Worm (Caenorhabditis elegans) whole organism, dauer: Measurements from ENCODE around the gene C25D7.9.
"Not testable (repeated sequence)": the region's sequence is repeated elsewhere in the genome, so short reads cannot be mapped to it uniquely, and the experiment has no call there.

ENCODE experiments used
- unc-62 ChIP-seq: sonication (generic microtip); optimal IDR thresholded peaks from 2 replicates; lab custom pipeline; 2017; ENCODE audit warnings: missing biosample characterization, missing genetic modification reagents, missing genetic modification characterization

C25D7.9 gene

ce11 chrV:15065068-15065744 is at the start of gene C25D7.9:
C25D7.9 (plus strand) TSS chrV:15065135.
- no peak for TF ChIP-seq unc-62

ce11 chrV:15015799-15016198 is 49.1 kb upstream of the C25D7.9 start:
- TF ChIP-seq unc-62 = no peak

- no peak for TF ChIP-seq unc-62
Observed at ce11 chrV:15016795-15017429, 48.0 kb upstream of the C25D7.9 start.

ce11 chrV:15020229-15020628 is 44.7 kb upstream of the C25D7.9 start, which contains the start of gene F14H8.2:
F14H8.2 (minus strand) TSS chrV:15020329.
- no peak for TF ChIP-seq unc-62

- no peak for TF ChIP-seq unc-62
Observed at ce11 chrV:15020732-15021131, 44.2 kb upstream of the C25D7.9 start, which contains the start of gene F14H8.5. F14H8.5 (plus strand) TSS chrV:15021032.

ce11 chrV:15023544-15023943 is 41.4 kb upstream of the C25D7.9 start, which contains the start of gene F14H8.4:
F14H8.4 (plus strand) TSS chrV:15023844.
- TF ChIP-seq unc-62 = no peak

ce11 chrV:15028896-15029519 is 35.9 kb upstream of the C25D7.9 start, which contains the start of gene F14H8.8:
F14H8.8 (plus strand) TSS chrV:15029469.
- TF ChIP-seq unc-62 = no peak

- not testable (repeated sequence) for TF ChIP-seq unc-62
Observed at ce11 chrV:15031373-15031772, 33.6 kb upstream of the C25D7.9 start, which contains the start of gene cng-1. cng-1 (minus strand) TSS chrV:15031473.

- TF ChIP-seq unc-62 = not testable (repeated sequence)
Observed at ce11 chrV:15036769-15037168, 28.2 kb upstream of the C25D7.9 start, which contains the start of gene melo-3. melo-3 (minus strand) TSS chrV:15036869.

ce11 chrV:15048107-15048506 is 16.8 kb upstream of the C25D7.9 start, which contains the start of gene sdc-3:
sdc-3 (minus strand) TSS chrV:15048207.
- no peak for TF ChIP-seq unc-62

- no peak for TF ChIP-seq unc-62
Observed at ce11 chrV:15051720-15052119, 13.2 kb upstream of the C25D7.9 start.

- TF ChIP-seq unc-62 = no peak
Observed at ce11 chrV:15052368-15052767, 12.6 kb upstream of the C25D7.9 start, which contains the start of the genes fbxa-82 and C25D7.5. fbxa-82 (minus strand) TSS chrV:15052530. C25D7.5 (plus strand) TSS chrV:15052650.

- no peak for TF ChIP-seq unc-62
Observed at ce11 chrV:15054733-15055132, 10.2 kb upstream of the C25D7.9 start.

- TF ChIP-seq unc-62 = no peak
Observed at ce11 chrV:15055873-15056272, 9.1 kb upstream of the C25D7.9 start, which contains the start of gene C25D7.16. C25D7.16 (plus strand) TSS chrV:15056173.

ce11 chrV:15056346-15056839 is 8.5 kb upstream of the C25D7.9 start:
- TF ChIP-seq unc-62 = no peak

- no peak for TF ChIP-seq unc-62
Observed at ce11 chrV:15057724-15058123, 7.2 kb upstream of the C25D7.9 start.

ce11 chrV:15058423-15058822 is 6.5 kb upstream of the C25D7.9 start:
- TF ChIP-seq unc-62 = no peak
